Worm (Caenorhabditis elegans) whole organism, mixed stage, embryonic: ENCODE data around the gene ced-10.

Source experiments
- bed-3 ChIP-seq: fragments of 200-800 bp; sonication (Bioruptor generic); optimal IDR thresholded peaks from 3 replicates; lab custom pipeline; 2018; ENCODE audit warnings: mild to moderate bottlenecking, missing genetic modification characterization, moderate library complexity, missing compliant biosample characterization
- blmp-1 ChIP-seq: fragments of 150-350 bp; optimal IDR thresholded peaks from 2 replicates; lab custom pipeline; 2014; ENCODE audit warnings: missing biosample characterization, missing genetic modification characterization
- ceh-43 ChIP-seq: fragments of 200-800 bp; sonication (Bioruptor generic); optimal IDR thresholded peaks from 2 replicates; lab custom pipeline; 2018; ENCODE audit warnings: mild to moderate bottlenecking, missing genetic modification characterization, moderate library complexity, missing compliant biosample characterization
- ces-1 ChIP-seq: fragments of 150-350 bp; optimal IDR thresholded peaks from 2 replicates; lab custom pipeline; 2014; ENCODE audit warnings: missing biosample characterization, missing genetic modification reagents, missing genetic modification characterization
- cnd-1 ChIP-seq: fragments of 200-800 bp; sonication (Bioruptor generic); optimal IDR thresholded peaks from 2 replicates; lab custom pipeline; 2018; ENCODE audit warnings: mild to moderate bottlenecking, missing genetic modification characterization, missing compliant biosample characterization
- drap-1 ChIP-seq: fragments of 200-800 bp; sonication (Bioruptor generic); optimal IDR thresholded peaks from 3 replicates; lab custom pipeline; 2018; ENCODE audit warnings: mild to moderate bottlenecking, missing genetic modification characterization, missing compliant biosample characterization
- elt-1 ChIP-seq: sonication (generic microtip); optimal IDR thresholded peaks from 2 replicates; lab custom pipeline; 2017; ENCODE audit warnings: missing genetic modification characterization, mild to moderate bottlenecking, missing compliant biosample characterization, antibody characterized with exemption, moderate library complexity, borderline replicate concordance; ENCODE audit not compliant: insufficient read depth
- flh-1 ChIP-seq: fragments of 200-800 bp; sonication (Bioruptor generic); optimal IDR thresholded peaks from 2 replicates; lab custom pipeline; 2018; ENCODE audit warnings: mild to moderate bottlenecking, missing genetic modification characterization, moderate library complexity, missing compliant biosample characterization
- ham-2 ChIP-seq: fragments of 200-800 bp; sonication (Bioruptor generic); optimal IDR thresholded peaks from 2 replicates; lab custom pipeline; 2018; ENCODE audit warnings: mild to moderate bottlenecking, missing genetic modification characterization, missing compliant biosample characterization
- hlh-1 ChIP-seq: fragments of 150-350 bp; optimal IDR thresholded peaks from 2 replicates; lab custom pipeline; 2014; ENCODE audit warnings: missing biosample characterization, missing genetic modification reagents, missing genetic modification characterization
- lin-13 ChIP-seq: fragments of 150-350 bp; optimal IDR thresholded peaks from 2 replicates; lab custom pipeline; 2014; ENCODE audit warnings: missing biosample characterization, missing genetic modification characterization
- lin-32 ChIP-seq: fragments of 200-800 bp; sonication (Bioruptor generic); optimal IDR thresholded peaks from 2 replicates; lab custom pipeline; 2018; ENCODE audit warnings: mild to moderate bottlenecking, missing genetic modification characterization, missing compliant biosample characterization
- lsy-2 ChIP-seq: fragments of 150-350 bp; optimal IDR thresholded peaks from 2 replicates; lab custom pipeline; 2014; ENCODE audit warnings: missing biosample characterization, missing genetic modification characterization
- mab-5 ChIP-seq: fragments of 150-350 bp; optimal IDR thresholded peaks from 2 replicates; lab custom pipeline; 2014; ENCODE audit warnings: missing biosample characterization, missing genetic modification characterization
- mep-1 ChIP-seq: fragments of 150-350 bp; optimal IDR thresholded peaks from 2 replicates; lab custom pipeline; 2017; ENCODE audit warnings: missing biosample characterization, missing genetic modification reagents, missing genetic modification characterization, inconsistent platforms
- mls-2 ChIP-seq: sonication (generic microtip); optimal IDR thresholded peaks from 2 replicates; lab custom pipeline; 2016; ENCODE audit warnings: mild to moderate bottlenecking, missing genetic modification characterization, moderate library complexity, missing compliant biosample characterization
- nhr-12 ChIP-seq: fragments of 150-350 bp; optimal IDR thresholded peaks from 2 replicates; lab custom pipeline; 2014; ENCODE audit warnings: missing biosample characterization, missing genetic modification characterization
- nhr-237 ChIP-seq: fragments of 150-350 bp; optimal IDR thresholded peaks from 2 replicates; lab custom pipeline; 2014; ENCODE audit warnings: missing biosample characterization, missing genetic modification characterization
- nhr-76 ChIP-seq: sonication (generic microtip); optimal IDR thresholded peaks from 2 replicates; lab custom pipeline; 2017; ENCODE audit warnings: missing biosample characterization, missing genetic modification characterization
- sem-2 ChIP-seq: fragments of 200-800 bp; sonication (Bioruptor generic); optimal IDR thresholded peaks from 2 replicates; lab custom pipeline; 2018; ENCODE audit warnings: mild to moderate bottlenecking, missing genetic modification characterization, missing compliant biosample characterization
- sptf-1 ChIP-seq: sonication (generic microtip); optimal IDR thresholded peaks from 2 replicates; lab custom pipeline; 2017; ENCODE audit warnings: mild to moderate bottlenecking, missing genetic modification characterization, moderate library complexity, missing compliant biosample characterization
- tbx-8 ChIP-seq: fragments of 200-800 bp; sonication (Bioruptor generic); optimal IDR thresholded peaks from 2 replicates; lab custom pipeline; 2018; ENCODE audit warnings: mild to moderate bottlenecking, missing genetic modification characterization, moderate library complexity, missing compliant biosample characterization
- unc-120 ChIP-seq: sonication (generic microtip); optimal IDR thresholded peaks from 2 replicates; lab custom pipeline; 2017; ENCODE audit warnings: missing genetic modification characterization, missing compliant biosample characterization; ENCODE audit not compliant: poor library complexity, severe bottlenecking
- unc-39 ChIP-seq: fragments of 150-350 bp; optimal IDR thresholded peaks from 2 replicates; lab custom pipeline; 2014; ENCODE audit warnings: missing biosample characterization, missing genetic modification characterization
- zip-8 ChIP-seq: fragments of 150-350 bp; optimal IDR thresholded peaks from 2 replicates; lab custom pipeline; 2014; ENCODE audit warnings: missing biosample characterization, missing genetic modification characterization
- ztf-11 ChIP-seq: fragments of 150-350 bp; optimal IDR thresholded peaks from 2 replicates; lab custom pipeline; 2014; ENCODE audit warnings: missing biosample characterization, missing genetic modification characterization

ced-10 gene

DNA sequence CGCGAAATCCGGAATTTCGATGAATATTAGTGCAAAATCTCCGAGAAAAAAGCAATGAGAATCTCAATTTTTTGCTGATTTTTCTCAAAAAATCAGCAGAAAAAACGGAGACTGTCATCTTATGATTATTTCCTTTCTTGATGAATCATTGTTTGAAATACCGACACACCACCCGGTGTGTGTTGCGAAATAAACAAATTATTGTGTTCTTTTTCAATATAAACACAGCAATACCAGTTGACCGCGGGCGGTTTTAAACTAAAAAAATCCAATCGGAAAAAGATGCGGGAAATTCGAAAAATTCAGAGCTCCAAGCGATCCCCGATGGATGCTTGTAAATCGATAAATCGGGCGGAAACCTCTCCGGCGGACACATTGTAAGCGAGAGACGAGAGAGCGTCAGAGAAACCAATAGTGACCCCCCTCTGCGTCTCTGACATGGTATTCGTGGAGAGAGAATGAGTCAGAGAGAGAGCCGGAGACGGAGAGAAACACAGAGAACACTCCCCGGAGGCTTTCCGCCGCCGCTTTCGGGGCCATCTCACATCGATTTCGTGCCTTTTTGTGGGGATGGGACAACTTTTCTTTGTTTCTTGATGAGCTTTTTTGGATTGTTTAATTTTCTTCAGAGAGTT lies 6.2 kb upstream of the ced-10 start (continued):
- TF ChIP-seq lin-13 (no peak), bed-3 (no peak), flh-1 (GFP tag; lab: Kevin White, UChicago) (no peak), cnd-1 (tag; lab: Kevin White, UChicago) (no peak)
- TF ChIP-seq, all 35 proteins: peak for 11

- no peak for TF ChIP-seq ztf-11
- TF ChIP-seq, all 35 proteins: peak for 0
Observed at ce11 chrIV:3514467-3514866, 5.1 kb upstream of the ced-10 start, which contains the start of gene tsg-101. tsg-101 (minus strand) TSS chrIV:3514567.

- TF ChIP-seq sptf-1 (tag; lab: Kevin White, UChicago) (no peak), lsy-2 (tag; lab: Kevin White, UChicago) (no peak), drap-1 (no peak), unc-120 (tag; lab: Kevin White, UChicago) (no peak), zip-8 (tag; lab: Kevin White, UChicago) (no peak)
Observed at ce11 chrIV:3505940-3506339, 3.4 kb downstream of the ced-10 start.

DNA sequence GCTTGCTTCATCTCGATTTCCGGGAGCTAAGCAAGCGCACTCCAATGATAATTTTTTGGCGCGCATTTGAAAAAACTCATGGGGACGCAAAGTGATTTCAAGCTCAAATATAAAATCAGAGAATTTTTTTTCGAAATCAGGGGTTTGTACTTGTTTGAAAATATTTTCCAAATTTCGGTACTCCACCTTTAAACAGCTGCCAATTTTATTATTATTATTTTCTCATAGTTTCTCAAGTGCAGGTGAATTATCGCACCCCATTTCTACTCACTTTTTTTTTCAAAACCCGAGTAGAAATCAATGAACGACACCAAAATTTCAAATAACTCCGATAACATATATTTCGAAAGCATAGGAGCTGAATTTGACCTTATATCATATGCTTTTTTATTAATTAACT lies 5.2 kb downstream of the ced-10 start, which contains the start of gene srz-83:
srz-83 (plus strand) TSS at position 301 of the 400 bp plus-strand sequence.
- TF ChIP-seq hlh-1 (no peak), cnd-1 (tag; lab: Kevin White, UChicago) (no peak), elt-1 (tag; lab: Kevin White, UChicago) (no peak), flh-1 (GFP tag; lab: Kevin White, UChicago) (no peak), unc-120 (tag; lab: Kevin White, UChicago) (no peak), lin-13 (no peak), lsy-2 (tag; lab: Kevin White, UChicago) (no peak), ces-1 (no peak), unc-39 (tag; lab: Kevin White, UChicago) (no peak), sptf-1 (tag; lab: Kevin White, UChicago) (no peak), nhr-12 (no peak), sem-2 (GFP tag; lab: Kevin White, UChicago) (no peak), blmp-1 (tag; lab: Kevin White, UChicago) (no peak), lin-32 (GFP tag; lab: Kevin White, UChicago) (no peak), mep-1 (no peak), mab-5 (no peak)

DNA sequence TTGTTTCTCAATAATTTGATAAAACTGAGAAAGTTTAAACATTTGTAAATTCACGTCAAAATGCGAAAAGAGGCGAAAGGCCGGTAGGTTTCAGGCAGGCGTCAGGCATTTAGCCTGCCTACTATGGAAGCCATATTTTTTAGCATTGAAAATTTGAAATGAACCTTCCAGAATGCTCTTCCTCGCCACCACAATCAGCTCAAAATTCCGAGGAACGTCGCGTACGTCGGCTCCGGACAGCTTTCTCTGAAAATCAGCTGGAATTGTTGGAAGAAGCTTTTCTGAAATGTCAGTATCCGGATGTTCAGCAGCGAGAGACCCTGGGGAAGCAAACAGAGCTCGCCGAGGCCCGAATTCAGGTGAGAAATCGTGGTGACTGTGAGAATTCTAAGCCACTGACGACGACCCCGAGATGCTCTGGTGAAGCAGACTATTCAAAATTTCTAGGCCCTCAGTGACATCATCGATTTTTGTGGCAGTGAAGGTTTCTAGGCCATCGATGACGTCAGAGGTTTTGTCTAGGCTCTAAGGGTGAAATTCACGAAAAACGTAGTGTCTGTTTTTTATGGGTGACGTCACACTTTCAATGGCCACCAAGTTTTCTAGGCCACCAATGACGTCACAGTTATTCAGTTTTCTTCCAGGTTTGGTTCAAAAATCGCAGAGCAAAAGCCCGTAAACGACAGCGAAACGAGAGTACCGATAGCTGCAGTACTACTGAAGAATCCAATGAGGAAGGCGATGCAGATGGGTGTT lies 7.2 kb downstream of the ced-10 start:
- TF ChIP-seq lsy-2 (tag; lab: Kevin White, UChicago) = no peak
- peak; percentile 98 for TF ChIP-seq zip-8 (tag; lab: Kevin White, UChicago)

ce11 chrIV:3497909-3498308 lies 11.4 kb downstream of the ced-10 start, which contains the start of gene ceh-53:
ceh-53 (plus strand) TSS chrIV:3498209.
- TF ChIP-seq hlh-1 = no peak
- TF ChIP-seq unc-39 (tag; lab: Kevin White, UChicago) = no peak
- TF ChIP-seq mep-1 = no peak
- TF ChIP-seq nhr-76 (tag; lab: Kevin White, UChicago) = no peak
- TF ChIP-seq cnd-1 (tag; lab: Kevin White, UChicago) = no peak
- TF ChIP-seq lsy-2 (tag; lab: Kevin White, UChicago) = no peak
- TF ChIP-seq ceh-43 (GFP tag; lab: Kevin White, UChicago) = no peak
- no peak for TF ChIP-seq mab-5
- TF ChIP-seq zip-8 (tag; lab: Kevin White, UChicago) = no peak
- no peak for TF ChIP-seq ham-2 (GFP tag; lab: Kevin White, UChicago)
- no peak for TF ChIP-seq nhr-237
- TF ChIP-seq tbx-8 (GFP tag; lab: Kevin White, UChicago) = no peak
- TF ChIP-seq mls-2 (tag; lab: Kevin White, UChicago) = no peak
